Fruit fly (Drosophila melanogaster) S2 (cell line): ENCODE results near the gene CG13700.

ENCODE experiments used
- CG8478 ChIP-seq: fragments of >200 bp; optimal IDR thresholded peaks from 2 replicates; lab custom pipeline; 2018
- CTCF ChIP-seq, 2 experiments: fragments of >200 bp; optimal IDR thresholded peaks; 2 replicates each; lab custom pipeline; 2018

DNA sequence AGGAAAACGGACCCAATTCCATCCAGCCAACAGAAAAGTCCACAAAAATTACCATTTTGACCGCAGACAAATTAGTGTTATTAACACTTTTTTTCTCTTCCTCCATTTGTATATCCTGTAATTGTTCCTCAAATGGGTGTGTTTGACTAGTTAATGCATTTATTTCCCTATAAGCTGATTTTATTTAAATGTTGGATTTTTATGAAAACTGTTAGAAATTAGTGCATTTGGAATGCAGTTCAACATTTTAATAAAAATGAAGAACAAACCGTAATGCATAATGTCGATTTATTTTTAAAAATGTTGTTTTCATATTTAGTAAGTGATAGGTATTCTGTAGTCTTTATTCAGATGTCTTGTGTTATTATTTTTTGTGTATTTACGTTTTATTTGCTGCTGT, 25.2 kb downstream of the CG13700 start:
- TF ChIP-seq CTCF (optimal IDR thresholded peaks at IDR 0.05; lab: Kevin White, UChicago) (no peak), CG8478 (no peak)
